Fruit fly (Drosophila melanogaster): ENCODE results near the gene CG13921.

- no peak for TF ChIP-seq Dll (optimal IDR thresholded peaks at IDR 0.05)
- TF ChIP-seq psq (optimal IDR thresholded peaks at IDR 0.05): no peak
- TF ChIP-seq CG8478 (optimal IDR thresholded peaks at IDR 0.05): no peak
- TF ChIP-seq usp (GFP tag; optimal IDR thresholded peaks at IDR 0.05): no peak
- TF ChIP-seq EcR (GFP tag; optimal IDR thresholded peaks at IDR 0.05): no peak
Observed at dm6 chr3L:1737898-1738322, 8.8 kb upstream of the CG13921 start, which contains the start of gene PIG-Wb.

Measured in whole organism.